Worm (Caenorhabditis elegans): ENCODE results near the gene pph-1.

Gene pph-1

ce11 chrV:10719833-10720170 lies 17.5 kb downstream of the pph-1 start:
- no peak for TF ChIP-seq peb-1 (tag; optimal IDR thresholded peaks at IDR 0.05)
- no peak for TF ChIP-seq elt-3 (tag; optimal IDR thresholded peaks at IDR 0.05)
- TF ChIP-seq skn-1 (tag; optimal IDR thresholded peaks at IDR 0.05) = peak; percentile 9
- TF ChIP-seq ceh-16 (tag; optimal IDR thresholded peaks at IDR 0.05) = peak; percentile 15
- TF ChIP-seq dmd-4 (tag; optimal IDR thresholded peaks at IDR 0.05) = no peak
- peak; percentile 49 for TF ChIP-seq F13H6.1 (tag; optimal IDR thresholded peaks at IDR 0.05)
- TF ChIP-seq ztf-11 (tag; optimal IDR thresholded peaks at IDR 0.05) = no peak
- TF ChIP-seq sem-4 (tag; optimal IDR thresholded peaks at IDR 0.05) = peak; percentile 27
- peak; percentile 65 for TF ChIP-seq crh-2 (tag; optimal IDR thresholded peaks at IDR 0.05)
- peak; percentile 73 for TF ChIP-seq C34F6.9 (tag; optimal IDR thresholded peaks at IDR 0.05)
- TF ChIP-seq nhr-6 (tag; optimal IDR thresholded peaks at IDR 0.05) = peak; percentile 52
- no peak for TF ChIP-seq nhr-237 (tag; optimal IDR thresholded peaks at IDR 0.05)
- peak; percentile 43 for TF ChIP-seq fos-1 (tag; optimal IDR thresholded peaks at IDR 0.05)
- no peak for TF ChIP-seq nhr-77 (tag; optimal IDR thresholded peaks at IDR 0.05)
- TF ChIP-seq ztf-4 (tag; optimal IDR thresholded peaks at IDR 0.05) = no peak
- TF ChIP-seq alr-1 (tag; optimal IDR thresholded peaks at IDR 0.05) = no peak
- no peak for TF ChIP-seq nhr-12 (tag; optimal IDR thresholded peaks at IDR 0.05)
- TF ChIP-seq zag-1 (tag; optimal IDR thresholded peaks at IDR 0.05) = no peak
- peak; percentile 87 for TF ChIP-seq sma-3 (GFP tag; optimal IDR thresholded peaks at IDR 0.05)
- no peak for TF ChIP-seq nhr-10 (tag; optimal IDR thresholded peaks at IDR 0.05)
- no peak for TF ChIP-seq unc-55 (GFP tag; optimal IDR thresholded peaks at IDR 0.05)
- TF ChIP-seq mdl-1 (tag; optimal IDR thresholded peaks at IDR 0.05) = peak in 1 of 2 experiments; percentile 76
- TF ChIP-seq mab-5 (tag; optimal IDR thresholded peaks at IDR 0.05) = no peak
- TF ChIP-seq R02D3.7 (tag; optimal IDR thresholded peaks at IDR 0.05) = no peak
- no peak for TF ChIP-seq snpc-4 (tag; optimal IDR thresholded peaks at IDR 0.05)
- no peak for TF ChIP-seq unc-62 (GFP tag; optimal IDR thresholded peaks at IDR 0.05)
- no peak for TF ChIP-seq ceh-82 (tag; optimal IDR thresholded peaks at IDR 0.05)
- peak in 1 of 2 experiments; percentile 44 for TF ChIP-seq lsy-2 (tag; optimal IDR thresholded peaks at IDR 0.05)
- no peak for TF ChIP-seq lin-39 (tag; optimal IDR thresholded peaks at IDR 0.05)
- TF ChIP-seq ama-1 (optimal IDR thresholded peaks at IDR 0.05) = peak; percentile 67
- no peak for TF ChIP-seq nhr-11 (tag; optimal IDR thresholded peaks at IDR 0.05)
- no peak for TF ChIP-seq lin-11 (tag; optimal IDR thresholded peaks at IDR 0.05)
- peak; percentile 94 for TF ChIP-seq Y55F3AM.14 (GFP tag; optimal IDR thresholded peaks at IDR 0.05)
- TF ChIP-seq nhr-23 (tag; optimal IDR thresholded peaks at IDR 0.05) = no peak
- TF ChIP-seq sma-9 (GFP tag; optimal IDR thresholded peaks at IDR 0.05) = peak; percentile 93
- TF ChIP-seq sma-9 (tag; optimal IDR thresholded peaks at IDR 0.05) = no peak
- no peak for TF ChIP-seq egl-27 (tag; optimal IDR thresholded peaks at IDR 0.05)
- no peak for TF ChIP-seq ZK546.5 (tag; optimal IDR thresholded peaks at IDR 0.05)
- TF ChIP-seq mbf-1 (tag; optimal IDR thresholded peaks at IDR 0.05) = no peak
- TF ChIP-seq aly-2 (tag; optimal IDR thresholded peaks at IDR 0.05) = no peak
- TF ChIP-seq gmeb-1 (tag; optimal IDR thresholded peaks at IDR 0.05) = peak; percentile 41
- TF ChIP-seq ztf-1 (GFP tag; conservative IDR thresholded peaks at IDR 0.05) = no peak
- TF ChIP-seq unc-39 (tag; optimal IDR thresholded peaks at IDR 0.05) = no peak
- peak; percentile 81 for TF ChIP-seq nhr-21 (tag; optimal IDR thresholded peaks at IDR 0.05)
- TF ChIP-seq blmp-1 (tag; optimal IDR thresholded peaks at IDR 0.05; ENCODE audit: insufficient read depth) = peak; percentile 93
- peak; percentile 97 for TF ChIP-seq nhr-129 (tag; optimal IDR thresholded peaks at IDR 0.05)
- TF ChIP-seq lin-13 (GFP tag; optimal IDR thresholded peaks at IDR 0.05) = no peak
- TF ChIP-seq nhr-25 (tag; optimal IDR thresholded peaks at IDR 0.05) = peak; percentile 90
- no peak for TF ChIP-seq elt-1 (tag; optimal IDR thresholded peaks at IDR 0.05)
